Worm (Caenorhabditis elegans): ENCODE data around the gene Y17G7B.3.

ce11 chrII:12036075-12036474 lies 47.3 kb downstream of the Y17G7B.3 start:
- TF ChIP-seq lin-15B (tag; optimal IDR thresholded peaks at IDR 0.05) (no peak), saeg-2 (GFP tag; IDR thresholded peaks at IDR 0.05) (no peak), lsy-2 (tag; optimal IDR thresholded peaks at IDR 0.05) (no peak), zag-1 (tag; optimal IDR thresholded peaks at IDR 0.05) (no peak), skn-1 (tag; optimal IDR thresholded peaks at IDR 0.05) (no peak), daf-12 (tag; optimal IDR thresholded peaks at IDR 0.05) (no peak)

Data from whole organism, L4 larva.